Fruit fly (Drosophila melanogaster) whole organism, embryonic: ENCODE data around the gene erm.
A peak's percentile ranks its signal among the peaks of the same experiment; 100 is the strongest.

Experiments used
- ATbp ChIP-seq: fragments of 200-800 bp; sonication (Bioruptor generic); optimal IDR thresholded peaks from 2 replicates; lab custom pipeline; 2017; ENCODE audit warnings: missing biosample characterization, mild to moderate bottlenecking, missing genetic modification characterization, missing genetic modification reagents
- Atf3 ChIP-seq: fragments of 200-800 bp; sonication (Bioruptor generic); optimal IDR thresholded peaks from 3 replicates; lab custom pipeline; 2016; ENCODE audit warnings: missing biosample characterization, missing genetic modification characterization
- Atf6 ChIP-seq: fragments of 200-800 bp; sonication (Bioruptor generic); IDR thresholded peaks from 2 replicates; pipeline ENCODE4 v1.3.6; 2022; ENCODE audit warnings: missing biosample characterization, missing genetic modification characterization
- Bgb ChIP-seq: fragments of 200-800 bp; sonication (Bioruptor generic); IDR thresholded peaks from 2 replicates; pipeline ENCODE4 v1.3.6; 2022; ENCODE audit warnings: missing biosample characterization, missing genetic modification characterization; ENCODE audit not compliant: partially characterized antibody
- Bteb2 ChIP-seq: fragments of 200-800 bp; sonication (Bioruptor generic); optimal IDR thresholded peaks from 2 replicates; lab custom pipeline; 2016; ENCODE audit warnings: missing biosample characterization, missing genetic modification characterization
- CG10147 ChIP-seq: fragments of 200-800 bp; sonication (Bioruptor generic); optimal IDR thresholded peaks from 2 replicates; lab custom pipeline; 2019; ENCODE audit warnings: missing biosample characterization, mild to moderate bottlenecking, missing genetic modification characterization, moderate library complexity
- CG10654 ChIP-seq: fragments of 200-800 bp; sonication (Bioruptor generic); optimal IDR thresholded peaks from 2 replicates; lab custom pipeline; 2016; ENCODE audit warnings: missing biosample characterization, missing genetic modification characterization
- CG11398 ChIP-seq: fragments of 200-800 bp; sonication (Bioruptor generic); optimal IDR thresholded peaks from 2 replicates; lab custom pipeline; 2016; ENCODE audit warnings: missing biosample characterization, missing genetic modification characterization
- CG12391 ChIP-seq: fragments of 200-800 bp; sonication (Bioruptor generic); optimal IDR thresholded peaks from 3 replicates; lab custom pipeline; 2018; ENCODE audit warnings: missing biosample characterization, mild to moderate bottlenecking, missing genetic modification characterization, moderate library complexity
- CG15479 ChIP-seq: fragments of 200-800 bp; sonication (Bioruptor generic); optimal IDR thresholded peaks from 3 replicates; lab custom pipeline; 2019; ENCODE audit warnings: missing biosample characterization, mild to moderate bottlenecking, missing genetic modification characterization, moderate library complexity
- CG1647 ChIP-seq: fragments of 200-800 bp; sonication (Bioruptor generic); optimal IDR thresholded peaks from 3 replicates; lab custom pipeline; 2016; ENCODE audit warnings: missing biosample characterization, missing genetic modification characterization
- CG17186 ChIP-seq: fragments of 200-800 bp; sonication (Bioruptor generic); optimal IDR thresholded peaks from 3 replicates; lab custom pipeline; 2017; ENCODE audit warnings: missing biosample characterization, missing genetic modification reagents, missing genetic modification characterization
- CG18262 ChIP-seq: fragments of 200-800 bp; optimal IDR thresholded peaks from 3 replicates; lab custom pipeline; 2019; ENCODE audit warnings: missing biosample characterization, mild to moderate bottlenecking, missing genetic modification characterization, moderate library complexity
- CG18764 ChIP-seq: fragments of 200-800 bp; sonication (Bioruptor generic); optimal IDR thresholded peaks from 3 replicates; lab custom pipeline; 2016; ENCODE audit warnings: missing biosample characterization, missing genetic modification characterization
- CG30020 ChIP-seq: fragments of 200-800 bp; optimal IDR thresholded peaks from 2 replicates; lab custom pipeline; 2019; ENCODE audit warnings: missing biosample characterization, mild to moderate bottlenecking, missing genetic modification characterization, moderate library complexity
- CG34422 ChIP-seq: fragments of 200-800 bp; sonication (Bioruptor generic); IDR thresholded peaks from 3 replicates; pipeline ENCODE4 v1.3.6; 2022; ENCODE audit warnings: missing biosample characterization, missing genetic modification characterization
- CG3838 ChIP-seq: fragments of 200-800 bp; sonication (Bioruptor generic); optimal IDR thresholded peaks from 3 replicates; lab custom pipeline; 2016; ENCODE audit warnings: missing biosample characterization, missing genetic modification characterization
- CG4282 ChIP-seq: fragments of 200-800 bp; sonication (Bioruptor generic); optimal IDR thresholded peaks from 2 replicates; lab custom pipeline; 2016; ENCODE audit warnings: missing biosample characterization, missing genetic modification characterization
- CG6791 ChIP-seq: fragments of 200-800 bp; sonication (Bioruptor generic); IDR thresholded peaks from 3 replicates; pipeline ENCODE4 v1.3.6; 2022; ENCODE audit warnings: missing biosample characterization, missing genetic modification characterization; ENCODE audit not compliant: partially characterized antibody
- CG8765 ChIP-seq: fragments of 200-800 bp; sonication (Bioruptor generic); IDR thresholded peaks from 2 replicates; pipeline ENCODE4 v1.3.6; 2022; ENCODE audit warnings: missing biosample characterization, missing genetic modification characterization
- CG9437 ChIP-seq: fragments of 200-800 bp; sonication (Bioruptor generic); optimal IDR thresholded peaks from 2 replicates; lab custom pipeline; 2018; ENCODE audit warnings: missing biosample characterization, mild to moderate bottlenecking, missing genetic modification characterization
- Doc2 ChIP-seq: fragments of 200-800 bp; sonication (Bioruptor generic); IDR thresholded peaks from 2 replicates; pipeline ENCODE4 v1.3.6; 2022; ENCODE audit warnings: missing biosample characterization, missing genetic modification characterization
- Dref ChIP-seq: fragments of 200-800 bp; sonication (Bioruptor generic); IDR thresholded peaks from 2 replicates; pipeline ENCODE4 v1.3.6; 2022; ENCODE audit warnings: missing biosample characterization, missing genetic modification characterization
- Hr51 ChIP-seq, 2 experiments: fragments of 200-800 bp; sonication (Bioruptor generic); optimal IDR thresholded peaks; 2 replicates in 1 of 2; 3 replicates in 1 of 2; lab custom pipeline; 2016 to 2018; ENCODE audit warnings: missing biosample characterization in 2 of 2, missing genetic modification characterization in 2 of 2, mild to moderate bottlenecking in 1 of 2, moderate library complexity in 1 of 2
- MESR4 ChIP-seq: fragments of 200-800 bp; sonication (Bioruptor generic); optimal IDR thresholded peaks from 2 replicates; lab custom pipeline; 2018; ENCODE audit warnings: missing biosample characterization, mild to moderate bottlenecking, missing genetic modification characterization, moderate library complexity
- Mrtf ChIP-seq: fragments of 200-800 bp; sonication (Bioruptor generic); IDR thresholded peaks from 3 replicates; pipeline ENCODE4 v1.3.6; 2022; ENCODE audit warnings: missing biosample characterization, missing genetic modification characterization
- Oaz ChIP-seq: fragments of 200-800 bp; sonication (Bioruptor generic); IDR thresholded peaks from 2 replicates; pipeline ENCODE4 v1.3.6; 2022; ENCODE audit warnings: missing biosample characterization, missing genetic modification characterization
- Oli ChIP-seq: fragments of 200-800 bp; sonication (Bioruptor generic); optimal IDR thresholded peaks from 2 replicates; lab custom pipeline; 2018; ENCODE audit warnings: missing biosample characterization, mild to moderate bottlenecking, missing genetic modification characterization, moderate library complexity
- Optix ChIP-seq: fragments of 200-800 bp; sonication (Bioruptor generic); IDR thresholded peaks from 3 replicates; pipeline ENCODE4 v1.3.6; 2022; ENCODE audit warnings: missing biosample characterization, missing genetic modification characterization
- Rfx ChIP-seq: fragments of 200-800 bp; sonication (Bioruptor generic); IDR thresholded peaks from 2 replicates; pipeline ENCODE4 v1.3.6; 2022; ENCODE audit warnings: missing biosample characterization, missing genetic modification characterization
- Spps ChIP-seq: fragments of 200-800 bp; sonication (Bioruptor generic); optimal IDR thresholded peaks from 2 replicates; lab custom pipeline; 2018; ENCODE audit warnings: missing biosample characterization, mild to moderate bottlenecking, missing genetic modification characterization
- bab2 ChIP-seq: fragments of 200-800 bp; sonication (Bioruptor generic); optimal IDR thresholded peaks from 2 replicates; lab custom pipeline; 2016; ENCODE audit warnings: missing biosample characterization, missing genetic modification characterization
- bbx ChIP-seq: fragments of 200-800 bp; sonication (Bioruptor generic); IDR thresholded peaks from 2 replicates; pipeline ENCODE4 v1.3.6; 2022; ENCODE audit warnings: missing biosample characterization, missing genetic modification characterization; ENCODE audit not compliant: partially characterized antibody
- bsh ChIP-seq, 2 experiments: fragments of 200-800 bp; sonication (Bioruptor generic); optimal IDR thresholded peaks; 2 replicates each; lab custom pipeline; 2017 to 2018; ENCODE audit warnings: mild to moderate bottlenecking in 2 of 2, missing biosample characterization in 2 of 2, missing genetic modification characterization in 2 of 2, moderate library complexity in 1 of 2
- corto ChIP-seq: fragments of 200-800 bp; sonication (Bioruptor generic); optimal IDR thresholded peaks from 2 replicates; lab custom pipeline; 2016; ENCODE audit warnings: missing biosample characterization, mild to moderate bottlenecking, missing genetic modification characterization, moderate library complexity
- dati ChIP-seq: fragments of 200-800 bp; sonication (Bioruptor generic); IDR thresholded peaks from 2 replicates; pipeline ENCODE4 v1.3.6; 2022; ENCODE audit warnings: missing biosample characterization, missing genetic modification characterization
- dmrt99B ChIP-seq: fragments of 200-800 bp; sonication (Bioruptor generic); optimal IDR thresholded peaks from 2 replicates; lab custom pipeline; 2018; ENCODE audit warnings: missing biosample characterization, mild to moderate bottlenecking, missing genetic modification characterization, moderate library complexity
- gem ChIP-seq: fragments of 200-800 bp; sonication (Bioruptor generic); optimal IDR thresholded peaks from 2 replicates; lab custom pipeline; 2019; ENCODE audit warnings: missing biosample characterization, mild to moderate bottlenecking, missing genetic modification characterization, moderate library complexity
- lbe ChIP-seq: fragments of 200-800 bp; sonication (Bioruptor generic); optimal IDR thresholded peaks from 2 replicates; lab custom pipeline; 2016; ENCODE audit warnings: missing biosample characterization, mild to moderate bottlenecking, missing genetic modification characterization
- nom ChIP-seq: fragments of 200-800 bp; sonication (Bioruptor generic); optimal IDR thresholded peaks from 2 replicates; lab custom pipeline; 2017; ENCODE audit warnings: missing biosample characterization, missing genetic modification characterization, mild to moderate bottlenecking, moderate library complexity, missing genetic modification reagents
- org-1 ChIP-seq: fragments of 200-800 bp; sonication (Bioruptor generic); optimal IDR thresholded peaks from 2 replicates; lab custom pipeline; 2017; ENCODE audit warnings: missing biosample characterization, missing genetic modification characterization
- pan ChIP-seq, 4 experiments: fragments of >200 bp in 3 of 4; fragments of 200-800 bp in 1 of 4; sonication (Bioruptor generic) in 1 of 4; optimal IDR thresholded peaks in 3 of 4; IDR thresholded peaks in 1 of 4; 2 replicates each; pipeline versions ENCODE4 v1.3.6 to Lab custom; 2017 to 2022; ENCODE audit warnings: missing biosample characterization in 2 of 4, missing genetic modification characterization in 2 of 4, mixed read lengths in 1 of 4
- pros ChIP-seq: fragments of 200-800 bp; sonication (Bioruptor generic); optimal IDR thresholded peaks from 3 replicates; lab custom pipeline; 2019; ENCODE audit warnings: missing biosample characterization, mild to moderate bottlenecking, missing genetic modification characterization, moderate library complexity
- scrt ChIP-seq: fragments of 200-800 bp; sonication (Bioruptor generic); optimal IDR thresholded peaks from 2 replicates; lab custom pipeline; 2018; ENCODE audit warnings: missing biosample characterization, mild to moderate bottlenecking, missing genetic modification characterization, moderate library complexity
- sens ChIP-seq: fragments of 200-800 bp; sonication (Bioruptor generic); peaks from one replicate; lab custom pipeline; 2016; ENCODE audit warnings: missing biosample characterization, missing genetic modification characterization
- sens-2 ChIP-seq: fragments of 200-800 bp; sonication (Bioruptor generic); IDR thresholded peaks from 2 replicates; pipeline ENCODE4 v1.3.6; 2022; ENCODE audit warnings: missing biosample characterization, missing genetic modification characterization
- sr ChIP-seq: fragments of 200-800 bp; sonication (Bioruptor generic); IDR thresholded peaks from 3 replicates; pipeline ENCODE4 v1.3.6; 2022; ENCODE audit warnings: missing biosample characterization, missing genetic modification characterization
- stwl ChIP-seq: fragments of 200-800 bp; sonication (Bioruptor generic); optimal IDR thresholded peaks from 3 replicates; lab custom pipeline; 2018; ENCODE audit warnings: missing biosample characterization, mild to moderate bottlenecking, missing genetic modification characterization, moderate library complexity
- tin ChIP-seq: fragments of 200-800 bp; sonication (Bioruptor generic); optimal IDR thresholded peaks from 3 replicates; lab custom pipeline; 2016; ENCODE audit warnings: missing biosample characterization, missing genetic modification characterization
- tio ChIP-seq: fragments of 200-800 bp; sonication (Bioruptor generic); optimal IDR thresholded peaks from 2 replicates; lab custom pipeline; 2017; ENCODE audit warnings: missing biosample characterization, missing genetic modification characterization, inconsistent platforms
- tna ChIP-seq: fragments of 200-800 bp; sonication (Bioruptor generic); IDR thresholded peaks from 2 replicates; pipeline ENCODE4 v1.3.6; 2022; ENCODE audit warnings: missing biosample characterization, missing genetic modification characterization; ENCODE audit not compliant: partially characterized antibody

Gene erm

dm6 chr2L:1973957-1974356 is 3.8 kb upstream of the erm start, which contains the start of gene Der-1 (continued):
- TF ChIP-seq CG18764 (GFP tag; lab: Kevin White, UChicago) (no peak), bbx (GFP tag; lab: Robert Waterston, UW) (peak; percentile 94), MESR4 (GFP tag; lab: Kevin White, UChicago) (peak; percentile 96), Bgb (GFP tag; lab: Robert Waterston, UW) (peak; percentile 97), tin (GFP tag; lab: Kevin White, UChicago) (no peak), sens-2 (GFP tag; lab: Robert Waterston, UW) (no peak), corto (no peak), org-1 (no peak), tna (GFP tag; lab: Robert Waterston, UW) (peak; percentile 89), ATbp (GFP tag; lab: Kevin White, UChicago) (no peak), dati (GFP tag; lab: Robert Waterston, UW) (no peak), CG10147 (GFP tag; lab: Kevin White, UChicago) (no peak), CG30020 (tag; lab: Kevin White, UChicago) (no peak), Dref (peak; percentile 53), Optix (GFP tag; lab: Robert Waterston, UW) (no peak), tio (GFP tag; lab: Kevin White, UChicago) (no peak), CG6791 (GFP tag; lab: Robert Waterston, UW) (peak; percentile 90), Rfx (GFP tag; lab: Robert Waterston, UW) (no peak), CG8765 (no peak), sens (GFP tag; lab: Kevin White, UChicago) (peak; percentile 77), Doc2 (no peak), CG12391 (tag; lab: Kevin White, UChicago) (peak; percentile 18), Hr51 (GFP tag; optimal IDR thresholded peaks at IDR 0.05; lab: Kevin White, UChicago) (no peak), CG11398 (GFP tag; lab: Kevin White, UChicago) (no peak), CG3838 (GFP tag; lab: Kevin White, UChicago) (no peak), Bteb2 (no peak), stwl (tag; lab: Kevin White, UChicago) (no peak), CG17186 (GFP tag; lab: Kevin White, UChicago) (no peak), Mrtf (GFP tag; lab: Robert Waterston, UW) (no peak), pan (optimal IDR thresholded peaks at IDR 0.05; lab: Kevin White, UChicago) (no peak), pan (GFP tag; optimal IDR thresholded peaks at IDR 0.05 in 1 of 2, IDR thresholded peaks at IDR 0.05 in 1 of 2) (no peak), Spps (no peak), Oli (tag; lab: Kevin White, UChicago) (no peak), Atf6 (no peak), CG10654 (GFP tag; lab: Kevin White, UChicago) (no peak), CG15479 (GFP tag; lab: Kevin White, UChicago) (no peak), CG1647 (GFP tag; lab: Kevin White, UChicago) (no peak), gem (no peak), pros (GFP tag; lab: Kevin White, UChicago) (no peak), bab2 (GFP tag; lab: Kevin White, UChicago) (no peak), Atf3 (peak; percentile 37), bsh (GFP tag; optimal IDR thresholded peaks at IDR 0.05; lab: Kevin White, UChicago) (no peak), CG34422 (GFP tag; lab: Robert Waterston, UW) (peak; percentile 75; the same call in 2 of the 3 replicates), Oaz (GFP tag; lab: Robert Waterston, UW) (no peak), lbe (GFP tag; lab: Kevin White, UChicago) (no peak), sr (GFP tag; lab: Robert Waterston, UW) (no peak), nom (GFP tag; lab: Kevin White, UChicago) (no peak), dmrt99B (tag; lab: Kevin White, UChicago) (no peak), CG18262 (tag; lab: Kevin White, UChicago) (no peak), CG4282 (GFP tag; lab: Kevin White, UChicago) (no peak), scrt (no peak), CG9437 (GFP tag; lab: Kevin White, UChicago) (peak; percentile 70)
